Fruit fly (Drosophila melanogaster) whole organism, pupa: ENCODE results near the gene Nt5b.

Experiments used
- CG13204 ChIP-seq: fragments of 200-800 bp; sonication (Bioruptor generic); optimal IDR thresholded peaks from 2 replicates; lab custom pipeline; 2018; ENCODE audit warnings: missing biosample characterization, mild to moderate bottlenecking, missing genetic modification characterization, moderate library complexity
- CG4496 ChIP-seq: fragments of 200-800 bp; sonication (Bioruptor generic); IDR thresholded peaks from 3 replicates; pipeline ENCODE4 v1.3.6; 2022; ENCODE audit warnings: missing biosample characterization, missing genetic modification characterization
- Snoo ChIP-seq: fragments of 200-800 bp; sonication (Bioruptor generic); optimal IDR thresholded peaks from 3 replicates; lab custom pipeline; 2017; ENCODE audit warnings: missing biosample characterization, mild to moderate bottlenecking, missing genetic modification characterization, inconsistent platforms

- TF ChIP-seq CG4496 (GFP tag; lab: Robert Waterston, UW) (no peak), Snoo (tag; lab: Kevin White, UChicago) (no peak), CG13204 (GFP tag; lab: Kevin White, UChicago) (no peak)
These were observed 45.7 kb downstream of the Nt5b start for dm6 chrX:18364047-18364747.
